Worm (Caenorhabditis elegans) whole organism, L4 larva: Measurements from ENCODE around the gene F58H1.3.

Source experiments
- lir-3 ChIP-seq: sonication (generic microtip); optimal IDR thresholded peaks from 2 replicates; lab custom pipeline; 2016; ENCODE audit warnings: mild to moderate bottlenecking, missing genetic modification characterization, missing compliant biosample characterization
- nhr-10 ChIP-seq: fragments of 150-350 bp; optimal IDR thresholded peaks from 2 replicates; lab custom pipeline; 2014; ENCODE audit warnings: missing biosample characterization, missing genetic modification characterization
- nhr-76 ChIP-seq: fragments of 150-350 bp; optimal IDR thresholded peaks from 2 replicates; lab custom pipeline; 2014; ENCODE audit warnings: missing biosample characterization, missing genetic modification characterization
- rbr-2 ChIP-seq: sonication (generic microtip); optimal IDR thresholded peaks from 2 replicates; lab custom pipeline; 2016; ENCODE audit warnings: missing genotype, missing genetic modification characterization, missing compliant biosample characterization
- spr-1 ChIP-seq: sonication (generic microtip); optimal IDR thresholded peaks from 2 replicates; lab custom pipeline; 2016; ENCODE audit warnings: mild to moderate bottlenecking, missing genetic modification characterization, missing compliant biosample characterization

DNA sequence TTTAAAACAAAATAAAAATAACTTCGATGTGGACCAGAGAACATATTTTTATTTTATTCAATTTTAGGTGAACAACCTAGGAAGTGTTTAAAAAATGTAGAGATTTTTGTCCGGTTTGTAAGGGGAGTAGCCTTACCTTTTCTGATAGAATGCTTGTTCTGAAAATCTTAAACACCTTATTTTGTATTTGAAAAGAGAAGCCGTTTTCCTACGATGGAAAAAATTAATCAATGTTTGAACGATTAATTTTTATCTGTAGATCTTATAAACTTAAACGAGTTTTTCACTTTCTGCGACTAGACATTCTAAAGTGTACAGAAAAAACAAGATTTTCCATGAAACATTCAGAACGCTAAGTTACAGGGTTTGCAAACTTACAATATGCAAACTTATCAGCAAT is 8.5 kb downstream of the F58H1.3 start, which contains the start of gene F58H1.6:
- TF ChIP-seq nhr-10 (tag; lab: Kevin White, UChicago) (no peak), nhr-76 (no peak), rbr-2 (tag; lab: Kevin White, UChicago) (no peak), spr-1 (tag; lab: Kevin White, UChicago) (no peak), lir-3 (tag; lab: Kevin White, UChicago) (no peak)
